Worm (Caenorhabditis elegans) whole organism, late embryonic: ENCODE results near the gene R107.5.

Experiments
- ets-4 ChIP-seq: sonication (generic microtip); optimal IDR thresholded peaks from 2 replicates; lab custom pipeline; 2016; ENCODE audit warnings: missing genetic modification characterization, missing compliant biosample characterization
- fkh-10 ChIP-seq: fragments of 150-350 bp; optimal IDR thresholded peaks from 2 replicates; lab custom pipeline; 2014; ENCODE audit warnings: missing biosample characterization, missing genetic modification reagents, missing genetic modification characterization
- hlh-8 ChIP-seq: sonication (generic microtip); optimal IDR thresholded peaks from 2 replicates; lab custom pipeline; 2016; ENCODE audit warnings: missing genotype, missing genetic modification characterization, missing compliant biosample characterization
- pha-4 ChIP-seq: fragments of 150-350 bp; optimal IDR thresholded peaks from 2 replicates; lab custom pipeline; 2018; ENCODE audit warnings: missing biosample characterization, missing genetic modification reagents, missing genetic modification characterization
- pros-1 ChIP-seq: fragments of 150-350 bp; optimal IDR thresholded peaks from 2 replicates; lab custom pipeline; 2014; ENCODE audit warnings: missing biosample characterization, missing genetic modification reagents, missing genetic modification characterization
- ref-2 ChIP-seq: sonication (generic microtip); optimal IDR thresholded peaks from 2 replicates; lab custom pipeline; 2016; ENCODE audit warnings: missing genetic modification characterization, missing compliant biosample characterization
- rnt-1 ChIP-seq: sonication (generic microtip); optimal IDR thresholded peaks from 2 replicates; lab custom pipeline; 2016; ENCODE audit warnings: missing genetic modification characterization, missing compliant biosample characterization

DNA sequence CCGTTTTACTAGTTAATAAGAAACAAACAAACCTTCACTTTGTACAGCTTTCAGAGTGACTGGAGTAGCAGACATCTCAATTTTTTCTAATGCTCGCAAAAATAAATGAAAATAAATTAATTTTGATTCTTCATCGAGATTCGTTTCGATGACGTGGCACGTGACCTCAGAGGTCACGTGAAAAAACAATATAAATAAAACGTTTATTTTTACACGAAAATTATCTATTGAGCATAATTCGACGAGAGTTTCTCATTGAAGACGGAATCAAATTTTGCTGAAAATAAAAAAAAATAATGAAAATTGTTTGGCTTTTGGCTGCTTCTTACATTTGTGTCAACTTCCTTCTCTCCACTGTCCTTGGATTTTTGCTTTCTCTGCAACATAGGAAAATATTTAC lies 51.7 kb downstream of the R107.5 start, which contains the start of gene rpn-6.2:
- no peak for TF ChIP-seq rnt-1 (tag; lab: Kevin White, UChicago)
- TF ChIP-seq pros-1 (tag; lab: Kevin White, UChicago) = no peak
- TF ChIP-seq ets-4 (tag; lab: Kevin White, UChicago) = no peak
- TF ChIP-seq hlh-8 (tag; lab: Kevin White, UChicago) = no peak
- TF ChIP-seq ref-2 = no peak
- TF ChIP-seq fkh-10 (GFP tag; lab: Kevin White, UChicago) = no peak
- TF ChIP-seq pha-4 (tag; lab: Kevin White, UChicago) = no peak
